Fruit fly (Drosophila melanogaster) whole organism, embryonic: Measurements from ENCODE around the gene Jhbp3.

ENCODE experiments used
- Atf3 ChIP-seq: fragments of 200-800 bp; sonication (Bioruptor generic); optimal IDR thresholded peaks from 3 replicates; lab custom pipeline; 2016; ENCODE audit warnings: missing biosample characterization, missing genetic modification characterization
- Bgb ChIP-seq: fragments of 200-800 bp; sonication (Bioruptor generic); IDR thresholded peaks from 2 replicates; pipeline ENCODE4 v1.3.6; 2022; ENCODE audit warnings: missing biosample characterization, missing genetic modification characterization; ENCODE audit not compliant: partially characterized antibody
- PHDP ChIP-seq: fragments of 200-800 bp; sonication (Bioruptor generic); optimal IDR thresholded peaks from 3 replicates; lab custom pipeline; 2018; ENCODE audit warnings: missing biosample characterization, mild to moderate bottlenecking, missing genetic modification characterization, moderate library complexity
- YL-1 ChIP-seq: fragments of 200-800 bp; sonication (Bioruptor generic); optimal IDR thresholded peaks from 3 replicates; lab custom pipeline; 2017; ENCODE audit warnings: missing biosample characterization, mild to moderate bottlenecking, missing genetic modification characterization
- ato ChIP-seq: fragments of 200-800 bp; sonication (Bioruptor generic); IDR thresholded peaks from 2 replicates; pipeline ENCODE4 v1.3.6; 2022; ENCODE audit warnings: missing biosample characterization, missing genetic modification characterization; ENCODE audit not compliant: partially characterized antibody
- emc ChIP-seq: fragments of 200-800 bp; sonication (Bioruptor generic); optimal IDR thresholded peaks from 2 replicates; lab custom pipeline; 2016; ENCODE audit warnings: missing biosample characterization, missing genetic modification characterization
- nerfin-2 ChIP-seq: fragments of 200-800 bp; sonication (Bioruptor generic); IDR thresholded peaks from 2 replicates; pipeline ENCODE4 v1.3.6; 2022; ENCODE audit warnings: missing biosample characterization, missing genetic modification characterization; ENCODE audit not compliant: partially characterized antibody
- ro ChIP-seq: fragments of 200-800 bp; sonication (Bioruptor generic); IDR thresholded peaks from 2 replicates; pipeline ENCODE4 v1.3.6; 2022; ENCODE audit warnings: missing biosample characterization, missing genetic modification characterization
- zen ChIP-seq: fragments of 200-800 bp; sonication (Bioruptor generic); optimal IDR thresholded peaks from 3 replicates; lab custom pipeline; 2018; ENCODE audit warnings: missing biosample characterization, mild to moderate bottlenecking, missing genetic modification characterization, moderate library complexity

- TF ChIP-seq ato (GFP tag; lab: Robert Waterston, UW) (no peak), PHDP (tag; lab: Kevin White, UChicago) (no peak), Bgb (GFP tag; lab: Robert Waterston, UW) (no peak), zen (tag; lab: Kevin White, UChicago) (no peak), YL-1 (GFP tag; lab: Kevin White, UChicago) (no peak), nerfin-2 (no peak), emc (GFP tag; lab: Kevin White, UChicago) (no peak), ro (no peak), Atf3 (GFP tag; lab: Kevin White, UChicago) (no peak)
These were observed 11.3 kb upstream of the Jhbp3 start for dm6 chr3R:4966246-4966937.
